Worm (Caenorhabditis elegans): Measurements from ENCODE around the gene F56C3.9.

- TF ChIP-seq lin-13 (tag; optimal IDR thresholded peaks at IDR 0.05) (no peak), pha-4 (tag; optimal IDR thresholded peaks at IDR 0.05) (no peak), nhr-12 (tag; optimal IDR thresholded peaks at IDR 0.05) (no peak), ztf-11 (tag; optimal IDR thresholded peaks at IDR 0.05) (no peak), lsy-2 (tag; optimal IDR thresholded peaks at IDR 0.05) (no peak), elt-3 (tag; optimal IDR thresholded peaks at IDR 0.05) (no peak), nhr-28 (tag; optimal IDR thresholded peaks at IDR 0.05) (no peak), elt-1 (tag; optimal IDR thresholded peaks at IDR 0.05; ENCODE audit: borderline replicate concordance, insufficient read depth) (no peak)
Observed at ce11 chrX:1441602-1442183, 47.9 kb upstream of the F56C3.9 start.
